Comparison of ENCODE assay signal across 1 fruit fly cellular context in the genomic region with DNA sequence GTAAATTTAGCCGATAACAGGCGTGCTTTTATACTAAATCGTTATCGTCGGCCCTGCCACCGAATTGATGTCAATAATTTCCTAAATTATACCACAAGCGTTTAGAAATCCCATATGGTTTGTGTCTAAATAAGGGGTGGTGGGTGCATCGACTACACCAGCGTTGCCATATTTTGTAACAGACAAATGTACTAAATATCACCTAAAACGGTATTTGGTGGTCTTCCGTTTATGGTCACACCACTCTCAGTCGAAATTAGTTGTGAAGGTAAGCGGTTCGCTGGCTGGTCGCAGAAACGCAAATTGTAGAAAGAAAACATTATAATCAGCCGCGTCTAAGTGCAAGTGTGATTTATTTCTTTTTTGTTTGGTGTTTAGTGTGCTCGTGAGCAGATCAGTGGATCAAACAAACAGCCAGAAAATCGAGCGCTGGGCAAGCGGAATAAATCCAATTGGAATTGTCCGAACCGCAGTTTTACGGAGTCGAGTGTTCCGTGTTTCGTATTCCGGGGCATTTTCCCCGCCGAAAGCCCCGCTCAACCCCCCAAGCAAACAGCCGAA.
TF ChIP-seq lines count a peak whose summit lies in the region.

A gene (minus strand): TSS at position 39 of the 561 bp plus-strand sequence.
A gene (plus strand): TSS at position 244 of the 561 bp plus-strand sequence.

TF ChIP-seq in whole organism, embryonic, 481 proteins besides CTCF, POLR2A, EP300 and RAD21 (continued from another document and continues in another):
- TF ChIP-seq phol (tag; optimal IDR thresholded peaks at IDR 0.05; lab: Kevin White, UChicago) (peak; percentile 71), CG14014 (GFP tag; IDR thresholded peaks at IDR 0.05; lab: Robert Waterston, UW) (peak; percentile 18; the same call in 1 of the 2 replicates), CG3995 (GFP tag; optimal IDR thresholded peaks at IDR 0.05; lab: Kevin White, UChicago) (peak; percentile 32), CG4617 (GFP tag; optimal IDR thresholded peaks at IDR 0.05; lab: Kevin White, UChicago; ENCODE audit: borderline replicate concordance) (peak; percentile 90), twi (tag; optimal IDR thresholded peaks at IDR 0.05; lab: Kevin White, UChicago) (peak; percentile 8), h (optimal IDR thresholded peaks at IDR 0.05; lab: Kevin White, UChicago) (no peak), her (GFP tag; optimal IDR thresholded peaks at IDR 0.05; lab: Kevin White, UChicago) (peak; percentile 58), sima (GFP tag; optimal IDR thresholded peaks at IDR 0.05; lab: Kevin White, UChicago) (no peak), CG11247 (GFP tag; IDR thresholded peaks at IDR 0.05; lab: Robert Waterston, UW) (no peak), Bgb (GFP tag; IDR thresholded peaks at IDR 0.05; lab: Robert Waterston, UW; ENCODE audit: partially characterized antibody) (peak; percentile 56; the same call in 1 of the 2 replicates), gcm2 (GFP tag; optimal IDR thresholded peaks at IDR 0.05; lab: Kevin White, UChicago) (no peak), mirr (GFP tag; optimal IDR thresholded peaks at IDR 0.05; lab: Kevin White, UChicago) (peak; percentile 64), org-1 (GFP tag; optimal IDR thresholded peaks at IDR 0.05; lab: Kevin White, UChicago) (no peak), CG7556 (GFP tag; optimal IDR thresholded peaks at IDR 0.05; lab: Kevin White, UChicago) (peak; percentile 24), Meics (GFP tag; optimal IDR thresholded peaks at IDR 0.05; lab: Kevin White, UChicago) (peak; percentile 34), usp (GFP tag; optimal IDR thresholded peaks at IDR 0.05; lab: Kevin White, UChicago) (no peak), CG11093 (GFP tag; IDR thresholded peaks at IDR 0.05; lab: Robert Waterston, UW) (no peak), Dip3 (GFP tag; optimal IDR thresholded peaks at IDR 0.05; lab: Kevin White, UChicago) (peak; percentile 47), YL-1 (GFP tag; optimal IDR thresholded peaks at IDR 0.05; lab: Kevin White, UChicago) (peak; percentile 73), zf30C (GFP tag; optimal IDR thresholded peaks at IDR 0.05; lab: Kevin White, UChicago) (no peak), CG2889 (GFP tag; IDR thresholded peaks at IDR 0.05; lab: Robert Waterston, UW) (no peak), exex (tag; optimal IDR thresholded peaks at IDR 0.05; lab: Kevin White, UChicago) (peak; percentile 21), Six4 (GFP tag; optimal IDR thresholded peaks at IDR 0.05; lab: Kevin White, UChicago) (peak; percentile 7), CG17802 (tag; optimal IDR thresholded peaks at IDR 0.05; lab: Kevin White, UChicago) (no peak), croc (GFP tag; conservative IDR thresholded peaks at IDR 0.05; lab: Robert Waterston, UW) (no peak), CG15269 (tag; optimal IDR thresholded peaks at IDR 0.05; lab: Kevin White, UChicago) (peak; percentile 38), Hey (tag; optimal IDR thresholded peaks at IDR 0.05; lab: Kevin White, UChicago) (no peak), stc (GFP tag; IDR thresholded peaks at IDR 0.05; lab: Robert Waterston, UW) (no peak), CG4707 (GFP tag; optimal IDR thresholded peaks at IDR 0.05; lab: Kevin White, UChicago) (peak; percentile 40), tx (GFP tag; optimal IDR thresholded peaks at IDR 0.05; lab: Kevin White, UChicago) (no peak), CG2199 (GFP tag; IDR thresholded peaks at IDR 0.05; lab: Robert Waterston, UW) (no peak), CG12299 (tag; optimal IDR thresholded peaks at IDR 0.05; lab: Kevin White, UChicago) (peak; percentile 51), CG2678 (tag; optimal IDR thresholded peaks at IDR 0.05; lab: Kevin White, UChicago) (peak; percentile 41), CG4730 (GFP tag; IDR thresholded peaks at IDR 0.05; lab: Robert Waterston, UW) (no peak), CG3847 (GFP tag; IDR thresholded peaks at IDR 0.05; lab: Robert Waterston, UW) (peak; percentile 84), CG7987 (GFP tag; optimal IDR thresholded peaks at IDR 0.05; lab: Kevin White, UChicago) (peak; percentile 69), row (GFP tag; IDR thresholded peaks at IDR 0.05; lab: Robert Waterston, UW) (peak; percentile 29; the same call in 1 of the 3 replicates), CG9727 (GFP tag; optimal IDR thresholded peaks at IDR 0.05; lab: Kevin White, UChicago) (peak; percentile 7), CG10274 (GFP tag; optimal IDR thresholded peaks at IDR 0.05; lab: Kevin White, UChicago) (no peak), HLH54F (GFP tag; optimal IDR thresholded peaks at IDR 0.05; lab: Kevin White, UChicago) (peak; percentile 35), CG15479 (GFP tag; optimal IDR thresholded peaks at IDR 0.05; lab: Kevin White, UChicago) (no peak), sd (tag; optimal IDR thresholded peaks at IDR 0.05; lab: Kevin White, UChicago) (peak; percentile 48), mld (GFP tag; IDR thresholded peaks at IDR 0.05; lab: Robert Waterston, UW; ENCODE audit: partially characterized antibody) (no peak), Dek (tag; optimal IDR thresholded peaks at IDR 0.05; lab: Kevin White, UChicago) (peak; percentile 65), Scr (GFP tag; IDR thresholded peaks at IDR 0.05; lab: Robert Waterston, UW; ENCODE audit: partially characterized antibody) (peak; percentile 39), CG14860 (GFP tag; IDR thresholded peaks at IDR 0.05; lab: Robert Waterston, UW; ENCODE audit: partially characterized antibody) (no peak; the same call in 2 of the 3 replicates), Atf3 (GFP tag; optimal IDR thresholded peaks at IDR 0.05; lab: Kevin White, UChicago) (no peak), CG8089 (GFP tag; optimal IDR thresholded peaks at IDR 0.05; lab: Kevin White, UChicago) (no peak), vvl (GFP tag; IDR thresholded peaks at IDR 0.05; lab: Robert Waterston, UW) (peak; percentile 60; the same call in 1 of the 2 replicates), CG18619 (GFP tag; optimal IDR thresholded peaks at IDR 0.05; lab: Kevin White, UChicago) (no peak), CG2129 (GFP tag; IDR thresholded peaks at IDR 0.05; lab: Robert Waterston, UW; ENCODE audit: partially characterized antibody) (no peak), Atf6 (GFP tag; IDR thresholded peaks at IDR 0.05; lab: Robert Waterston, UW) (peak; percentile 24; the same call in 1 of the 2 replicates), pita (GFP tag; optimal IDR thresholded peaks at IDR 0.05; lab: Kevin White, UChicago) (peak; percentile 95), CG12219 (GFP tag; optimal IDR thresholded peaks at IDR 0.05; lab: Kevin White, UChicago) (peak; percentile 32), CG4282 (GFP tag; optimal IDR thresholded peaks at IDR 0.05; lab: Kevin White, UChicago) (peak; percentile 40), vfl (GFP tag; optimal IDR thresholded peaks at IDR 0.05; lab: Kevin White, UChicago) (no peak), pzg (GFP tag; optimal IDR thresholded peaks at IDR 0.05; lab: Kevin White, UChicago) (peak; percentile 100), Kr (GFP tag; optimal IDR thresholded peaks at IDR 0.05; lab: Kevin White, UChicago) (no peak), CG18262 (tag; optimal IDR thresholded peaks at IDR 0.05; lab: Kevin White, UChicago) (peak; percentile 37), CG9215 (GFP tag; IDR thresholded peaks at IDR 0.05; lab: Robert Waterston, UW) (no peak), aop (GFP tag; IDR thresholded peaks at IDR 0.05; lab: Robert Waterston, UW) (no peak), NC2α (GFP tag; optimal IDR thresholded peaks at IDR 0.05; lab: Kevin White, UChicago) (no peak), CG13287 (GFP tag; IDR thresholded peaks at IDR 0.05; lab: Robert Waterston, UW; ENCODE audit: partially characterized antibody) (peak; percentile 67), toy (GFP tag; IDR thresholded peaks at IDR 0.05; lab: Robert Waterston, UW) (no peak), kah (GFP tag; optimal IDR thresholded peaks at IDR 0.05; lab: Kevin White, UChicago) (peak; percentile 52), NK7.1 (GFP tag; optimal IDR thresholded peaks at IDR 0.05; lab: Kevin White, UChicago) (no peak), lola (GFP tag; optimal IDR thresholded peaks at IDR 0.05; lab: Kevin White, UChicago) (peak in 1 of 3 experiments; percentile 1), CG8478 (optimal IDR thresholded peaks at IDR 0.05; lab: Kevin White, UChicago) (no peak), otp (GFP tag; IDR thresholded peaks at IDR 0.05; lab: Robert Waterston, UW) (no peak), Abd-B (GFP tag; optimal IDR thresholded peaks at IDR 0.05; lab: Kevin White, UChicago) (peak; percentile 17), jumu (GFP tag; optimal IDR thresholded peaks at IDR 0.05; lab: Kevin White, UChicago) (peak; percentile 14), Gug (GFP tag; IDR thresholded peaks at IDR 0.05; lab: Robert Waterston, UW) (no peak), CG17912 (GFP tag; optimal IDR thresholded peaks at IDR 0.05; lab: Kevin White, UChicago) (peak; percentile 9), CG17829 (tag; optimal IDR thresholded peaks at IDR 0.05; lab: Kevin White, UChicago) (peak; percentile 71), sug (tag; optimal IDR thresholded peaks at IDR 0.05; lab: Kevin White, UChicago) (peak; percentile 66), Hr51 (GFP tag; optimal IDR thresholded peaks at IDR 0.05; lab: Kevin White, UChicago) (peak in 1 of 2 experiments; percentile 47), pan (optimal IDR thresholded peaks at IDR 0.05; lab: Kevin White, UChicago) (no peak), pan (GFP tag; optimal IDR thresholded peaks at IDR 0.05 in 1 of 2, IDR thresholded peaks at IDR 0.05 in 1 of 2) (no peak), CG6791 (GFP tag; IDR thresholded peaks at IDR 0.05; lab: Robert Waterston, UW; ENCODE audit: partially characterized antibody) (0 out of 3 replicates have a peak, but pooled peaks have one; percentile 49), CG13296 (GFP tag; optimal IDR thresholded peaks at IDR 0.05; lab: Kevin White, UChicago) (peak; percentile 50), PHDP (tag; optimal IDR thresholded peaks at IDR 0.05; lab: Kevin White, UChicago) (peak; percentile 59), CG4424 (GFP tag; optimal IDR thresholded peaks at IDR 0.05; lab: Kevin White, UChicago) (no peak), Med (GFP tag; lab: Kevin White, UChicago) (peak; percentile 95), CG32772 (GFP tag; IDR thresholded peaks at IDR 0.05; lab: Robert Waterston, UW) (no peak), CG17568 (GFP tag; optimal IDR thresholded peaks at IDR 0.05; lab: Kevin White, UChicago) (no peak), CG4360 (GFP tag; IDR thresholded peaks at IDR 0.05; lab: Robert Waterston, UW) (no peak), chinmo (GFP tag; IDR thresholded peaks at IDR 0.05; lab: Robert Waterston, UW; ENCODE audit: partially characterized antibody) (peak; percentile 70; the same call in 1 of the 4 replicates), NfI (GFP tag; optimal IDR thresholded peaks at IDR 0.05; lab: Kevin White, UChicago) (peak; percentile 25), CG6272 (GFP tag; IDR thresholded peaks at IDR 0.05; lab: Robert Waterston, UW) (no peak), CG6654 (GFP tag; optimal IDR thresholded peaks at IDR 0.05; lab: Kevin White, UChicago) (no peak), zfh2 (GFP tag; optimal IDR thresholded peaks at IDR 0.05; lab: Kevin White, UChicago) (no peak), maf-S (GFP tag; optimal IDR thresholded peaks at IDR 0.05; lab: Kevin White, UChicago) (no peak), CG5245 (GFP tag; optimal IDR thresholded peaks at IDR 0.05; lab: Kevin White, UChicago) (no peak), gt (GFP tag; IDR thresholded peaks at IDR 0.05; lab: Robert Waterston, UW) (no peak), CG6175 (GFP tag; IDR thresholded peaks at IDR 0.05; lab: Robert Waterston, UW) (no peak), tll (GFP tag; optimal IDR thresholded peaks at IDR 0.05; lab: Kevin White, UChicago) (no peak), odd (GFP tag; optimal IDR thresholded peaks at IDR 0.05; lab: Kevin White, UChicago) (peak; percentile 56), CG5180 (GFP tag; optimal IDR thresholded peaks at IDR 0.05; lab: Kevin White, UChicago) (peak; percentile 27), ems (GFP tag; optimal IDR thresholded peaks at IDR 0.05; lab: Kevin White, UChicago) (no peak), CG14710 (tag; optimal IDR thresholded peaks at IDR 0.05; lab: Kevin White, UChicago) (peak; percentile 86), BEAF-32 (GFP tag; optimal IDR thresholded peaks at IDR 0.05; lab: Kevin White, UChicago) (peak; percentile 65), caup (GFP tag; optimal IDR thresholded peaks at IDR 0.05; lab: Kevin White, UChicago; ENCODE audit: severe bottlenecking) (peak; percentile 57), Bdp1 (GFP tag; optimal IDR thresholded peaks at IDR 0.05; lab: Kevin White, UChicago) (peak; percentile 20), hkb (optimal IDR thresholded peaks at IDR 0.05; lab: Kevin White, UChicago) (peak; percentile 61), hkb (GFP tag; IDR thresholded peaks at IDR 0.05; lab: Robert Waterston, UW) (peak; percentile 65), Xbp1 (GFP tag; optimal IDR thresholded peaks at IDR 0.05; lab: Kevin White, UChicago) (peak; percentile 5), CG10147 (GFP tag; optimal IDR thresholded peaks at IDR 0.05; lab: Kevin White, UChicago) (peak; percentile 9), sens (GFP tag; lab: Kevin White, UChicago) (peak; percentile 82), Bteb2 (GFP tag; optimal IDR thresholded peaks at IDR 0.05; lab: Kevin White, UChicago) (peak; percentile 1), Fer1 (GFP tag; optimal IDR thresholded peaks at IDR 0.05; lab: Kevin White, UChicago) (peak; percentile 75), btn (GFP tag; optimal IDR thresholded peaks at IDR 0.05; lab: Kevin White, UChicago) (no peak), unpg (GFP tag; optimal IDR thresholded peaks at IDR 0.05; lab: Kevin White, UChicago) (peak; percentile 36), MESR4 (GFP tag; optimal IDR thresholded peaks at IDR 0.05; lab: Kevin White, UChicago) (peak; percentile 91), CG1024 (GFP tag; IDR thresholded peaks at IDR 0.05; lab: Robert Waterston, UW) (no peak), CG16813 (GFP tag; IDR thresholded peaks at IDR 0.05; lab: Robert Waterston, UW; ENCODE audit: partially characterized antibody) (no peak), Oaz (GFP tag; IDR thresholded peaks at IDR 0.05; lab: Robert Waterston, UW) (no peak), Optix (GFP tag; IDR thresholded peaks at IDR 0.05; lab: Robert Waterston, UW) (no peak), Hand (GFP tag; optimal IDR thresholded peaks at IDR 0.05; lab: Kevin White, UChicago) (peak; percentile 38), Pdp1 (GFP tag; optimal IDR thresholded peaks at IDR 0.05; lab: Kevin White, UChicago) (peak in 1 of 2 experiments; percentile 68), al (GFP tag; IDR thresholded peaks at IDR 0.05; lab: Robert Waterston, UW) (0 out of 2 replicates have a peak, but pooled peaks have one; percentile 20), emc (GFP tag; optimal IDR thresholded peaks at IDR 0.05; lab: Kevin White, UChicago) (no peak), ato (GFP tag; IDR thresholded peaks at IDR 0.05; lab: Robert Waterston, UW; ENCODE audit: partially characterized antibody) (no peak), CG10654 (GFP tag; optimal IDR thresholded peaks at IDR 0.05; lab: Kevin White, UChicago) (no peak), ssp (GFP tag; IDR thresholded peaks at IDR 0.05; lab: Robert Waterston, UW) (peak; percentile 34; the same call in 1 of the 2 replicates)
